Fruit fly (Drosophila melanogaster) whole organism, prepupa: ENCODE measurements around the gene CG14829.

Experiments
- Blimp-1 ChIP-seq: fragments of 200-800 bp; sonication (Bioruptor generic); optimal IDR thresholded peaks from 3 replicates; lab custom pipeline; 2017; ENCODE audit warnings: missing biosample characterization, missing genetic modification characterization, mild to moderate bottlenecking, moderate library complexity, missing genetic modification reagents
- CG10669 ChIP-seq: fragments of 200-800 bp; sonication (Bioruptor generic); optimal IDR thresholded peaks from 3 replicates; lab custom pipeline; 2018; ENCODE audit warnings: missing biosample characterization, mild to moderate bottlenecking, missing genetic modification characterization, moderate library complexity
- CG11762 ChIP-seq: fragments of 200-800 bp; sonication (Bioruptor generic); optimal IDR thresholded peaks from 3 replicates; lab custom pipeline; 2016; ENCODE audit warnings: missing biosample characterization, missing genetic modification characterization; ENCODE audit not compliant: insufficient read depth
- CG15336 ChIP-seq: fragments of 200-800 bp; sonication (Bioruptor generic); IDR thresholded peaks from 2 replicates; pipeline ENCODE4 v1.3.6; 2022; ENCODE audit warnings: missing biosample characterization, missing genetic modification characterization
- CG1621 ChIP-seq: fragments of 200-800 bp; sonication (Bioruptor generic); optimal IDR thresholded peaks from 3 replicates; lab custom pipeline; 2018; ENCODE audit warnings: missing biosample characterization, mild to moderate bottlenecking, missing genetic modification characterization
- CG16779 ChIP-seq: fragments of 200-800 bp; sonication (Bioruptor generic); optimal IDR thresholded peaks from 3 replicates; lab custom pipeline; 2017; ENCODE audit warnings: missing biosample characterization, mild to moderate bottlenecking, missing genetic modification characterization
- CG3032 ChIP-seq: fragments of 200-800 bp; optimal IDR thresholded peaks from 2 replicates; lab custom pipeline; 2019; ENCODE audit warnings: missing biosample characterization, mild to moderate bottlenecking, missing genetic modification characterization, moderate library complexity
- CG32006 ChIP-seq: fragments of 200-800 bp; sonication (Bioruptor generic); optimal IDR thresholded peaks from 3 replicates; lab custom pipeline; 2017; ENCODE audit warnings: missing biosample characterization, mild to moderate bottlenecking, missing genetic modification characterization
- CG3919 ChIP-seq: fragments of 200-800 bp; sonication (Bioruptor generic); optimal IDR thresholded peaks from 3 replicates; lab custom pipeline; 2016; ENCODE audit warnings: missing biosample characterization, missing genetic modification characterization
- CG4318 ChIP-seq: fragments of 200-800 bp; sonication (Bioruptor generic); optimal IDR thresholded peaks from 3 replicates; lab custom pipeline; 2017; ENCODE audit warnings: missing biosample characterization, mild to moderate bottlenecking, missing genetic modification characterization
- CG6163 ChIP-seq: fragments of 200-800 bp; sonication (Bioruptor generic); IDR thresholded peaks from 3 replicates; pipeline ENCODE4 v1.3.6; 2022; ENCODE audit warnings: missing biosample characterization, missing genetic modification characterization
- CG6276 ChIP-seq: fragments of 200-800 bp; sonication (Bioruptor generic); optimal IDR thresholded peaks from 2 replicates; lab custom pipeline; 2017; ENCODE audit warnings: missing biosample characterization, mild to moderate bottlenecking, missing genetic modification characterization
- CG6792 ChIP-seq: fragments of 200-800 bp; sonication (Bioruptor generic); optimal IDR thresholded peaks from 3 replicates; lab custom pipeline; 2016; ENCODE audit warnings: missing biosample characterization, missing genetic modification characterization
- CG6854 ChIP-seq: fragments of 200-800 bp; sonication (Bioruptor generic); optimal IDR thresholded peaks from 2 replicates; lab custom pipeline; 2017; ENCODE audit warnings: missing biosample characterization, mild to moderate bottlenecking, missing genetic modification characterization
- CG7368 ChIP-seq: fragments of 200-800 bp; sonication (Bioruptor generic); optimal IDR thresholded peaks from 3 replicates; lab custom pipeline; 2016; ENCODE audit warnings: missing biosample characterization, missing genetic modification characterization
- CG8319 ChIP-seq: fragments of 200-800 bp; sonication (Bioruptor generic); optimal IDR thresholded peaks from 3 replicates; lab custom pipeline; 2016; ENCODE audit warnings: missing biosample characterization, missing genetic modification characterization
- CG8632 ChIP-seq: fragments of 200-800 bp; sonication (Bioruptor generic); optimal IDR thresholded peaks from 3 replicates; lab custom pipeline; 2016; ENCODE audit warnings: missing biosample characterization, missing genetic modification characterization
- CG9139 ChIP-seq: fragments of 200-800 bp; sonication (Bioruptor generic); optimal IDR thresholded peaks from 3 replicates; lab custom pipeline; 2017; ENCODE audit warnings: missing biosample characterization, mild to moderate bottlenecking, missing genetic modification characterization
- Eip75B ChIP-seq: fragments of 200-800 bp; sonication (Bioruptor generic); optimal IDR thresholded peaks from 3 replicates; lab custom pipeline; 2016; ENCODE audit warnings: missing biosample characterization, missing genetic modification characterization
- Eip78C ChIP-seq: fragments of 200-800 bp; sonication (Bioruptor generic); peaks from one replicate; lab custom pipeline; 2016; ENCODE audit warnings: missing biosample characterization, missing genetic modification characterization
- Eip93F ChIP-seq: fragments of 200-800 bp; sonication (Bioruptor generic); optimal IDR thresholded peaks from 2 replicates; lab custom pipeline; 2016; ENCODE audit warnings: missing biosample characterization, mild to moderate bottlenecking, missing genetic modification characterization
- Ets21C ChIP-seq: fragments of 200-800 bp; sonication (Bioruptor generic); optimal IDR thresholded peaks from 3 replicates; lab custom pipeline; 2016; ENCODE audit warnings: missing biosample characterization, missing genetic modification characterization
- Ets96B ChIP-seq: fragments of 200-800 bp; optimal IDR thresholded peaks from 2 replicates; lab custom pipeline; 2019; ENCODE audit warnings: missing biosample characterization, mild to moderate bottlenecking, missing genetic modification characterization, moderate library complexity
- Hr38 ChIP-seq: sonication (Bioruptor generic); optimal IDR thresholded peaks from 2 replicates; lab custom pipeline; 2016; ENCODE audit warnings: missing biosample characterization, missing genetic modification characterization
- Hr39 ChIP-seq: fragments of 200-800 bp; sonication (Bioruptor generic); optimal IDR thresholded peaks from 2 replicates; lab custom pipeline; 2016; ENCODE audit warnings: missing biosample characterization, missing genetic modification characterization
- Hr4 ChIP-seq: fragments of 200-800 bp; sonication (Bioruptor generic); optimal IDR thresholded peaks from 3 replicates; lab custom pipeline; 2016; ENCODE audit warnings: missing biosample characterization, missing genetic modification characterization
- Lpt ChIP-seq: fragments of 200-800 bp; sonication (Bioruptor generic); optimal IDR thresholded peaks from 3 replicates; lab custom pipeline; 2016; ENCODE audit warnings: missing biosample characterization, missing genetic modification characterization
- Sox14 ChIP-seq: fragments of 200-800 bp; sonication (Bioruptor generic); optimal IDR thresholded peaks from 3 replicates; lab custom pipeline; 2016; ENCODE audit warnings: missing biosample characterization, missing genetic modification characterization
- achi ChIP-seq: fragments of 200-800 bp; sonication (Bioruptor generic); optimal IDR thresholded peaks from 3 replicates; lab custom pipeline; 2016; ENCODE audit warnings: missing biosample characterization, missing genetic modification characterization
- acj6 ChIP-seq: fragments of 200-800 bp; sonication (Bioruptor generic); optimal IDR thresholded peaks from 3 replicates; lab custom pipeline; 2016; ENCODE audit warnings: missing biosample characterization, missing genetic modification characterization
- dac ChIP-seq: fragments of 200-800 bp; sonication (Bioruptor generic); optimal IDR thresholded peaks from 2 replicates; lab custom pipeline; 2017; ENCODE audit warnings: missing biosample characterization, mild to moderate bottlenecking, missing genetic modification characterization
- dsx ChIP-seq: fragments of 200-800 bp; optimal IDR thresholded peaks from 3 replicates; lab custom pipeline; 2019; ENCODE audit warnings: missing biosample characterization, mild to moderate bottlenecking, missing genetic modification characterization, moderate library complexity; ENCODE audit not compliant: poor library complexity, severe bottlenecking
- eg ChIP-seq: fragments of 200-800 bp; sonication (Bioruptor generic); IDR thresholded peaks from 3 replicates; pipeline ENCODE4 v1.3.6; 2022; ENCODE audit warnings: missing biosample characterization, missing genetic modification characterization
- fd85E ChIP-seq: fragments of 200-800 bp; sonication (Bioruptor generic); optimal IDR thresholded peaks from 3 replicates; lab custom pipeline; 2016; ENCODE audit warnings: missing biosample characterization, missing genetic modification characterization
- fkh ChIP-seq: fragments of 200-800 bp; sonication (Bioruptor generic); optimal IDR thresholded peaks from 3 replicates; lab custom pipeline; 2017; ENCODE audit warnings: missing biosample characterization, mild to moderate bottlenecking, missing genetic modification characterization, moderate library complexity
- net ChIP-seq: fragments of 200-800 bp; sonication (Bioruptor generic); optimal IDR thresholded peaks from 3 replicates; lab custom pipeline; 2016; ENCODE audit warnings: missing biosample characterization, missing genetic modification characterization
- pdm3 ChIP-seq: fragments of 200-800 bp; sonication (Bioruptor generic); optimal IDR thresholded peaks from 3 replicates; lab custom pipeline; 2016; ENCODE audit warnings: missing biosample characterization, missing genetic modification characterization
- salr ChIP-seq, 2 experiments: fragments of 200-800 bp; sonication (Bioruptor generic); optimal IDR thresholded peaks; 3 replicates each; lab custom pipeline; 2016 to 2018; ENCODE audit warnings: missing biosample characterization in 2 of 2, missing genetic modification characterization in 2 of 2, mild to moderate bottlenecking in 1 of 2
- ss ChIP-seq, 2 experiments: fragments of 200-800 bp; sonication (Bioruptor generic); optimal IDR thresholded peaks; 2 replicates in 1 of 2; 3 replicates in 1 of 2; lab custom pipeline; 2017 to 2018; ENCODE audit warnings: mild to moderate bottlenecking in 2 of 2, missing biosample characterization in 2 of 2, missing genetic modification characterization in 2 of 2, moderate library complexity in 1 of 2
- svp ChIP-seq: fragments of 200-800 bp; sonication (Bioruptor generic); peaks from one replicate; lab custom pipeline; 2016; ENCODE audit warnings: missing biosample characterization, missing genetic modification characterization
- topi ChIP-seq: fragments of 200-800 bp; sonication (Bioruptor generic); optimal IDR thresholded peaks from 3 replicates; lab custom pipeline; 2016; ENCODE audit warnings: missing biosample characterization, missing genetic modification characterization
- vri ChIP-seq: fragments of 200-800 bp; sonication (Bioruptor generic); optimal IDR thresholded peaks from 3 replicates; lab custom pipeline; 2016; ENCODE audit warnings: missing biosample characterization, mild to moderate bottlenecking, missing genetic modification characterization

Gene CG14829

dm6 chr3L:7238072-7238759, at the start of gene CG14829, which contains the start of gene BHD:
Gene CG14829, minus strand, starts transcription at chr3L:7238122.
Gene BHD, plus strand, starts transcription at chr3L:7238542.
- TF ChIP-seq Lpt (no peak), Eip75B (no peak), CG3919 (GFP tag; lab: Kevin White, UChicago) (no peak), CG15336 (GFP tag; lab: Robert Waterston, UW) (no peak), fkh (GFP tag; lab: Kevin White, UChicago) (peak; percentile 73), dsx (GFP tag; lab: Kevin White, UChicago) (no peak), acj6 (GFP tag; lab: Kevin White, UChicago) (no peak), svp (GFP tag; lab: Kevin White, UChicago) (no peak), vri (GFP tag; lab: Kevin White, UChicago) (peak; percentile 35), Eip78C (no peak), CG3032 (no peak), CG9139 (GFP tag; lab: Kevin White, UChicago) (no peak), achi (GFP tag; lab: Kevin White, UChicago) (no peak), CG10669 (GFP tag; lab: Kevin White, UChicago) (no peak), Hr38 (GFP tag; lab: Kevin White, UChicago) (no peak), CG1621 (tag; lab: Kevin White, UChicago) (no peak)

dm6 chr3L:7283541-7283940, 45.6 kb upstream of the CG14829 start:
- TF ChIP-seq Lpt = no peak
- peak; percentile 16 for TF ChIP-seq CG4318
- TF ChIP-seq Eip78C = peak; percentile 80
- TF ChIP-seq CG6276 = peak; percentile 35
- TF ChIP-seq eg (GFP tag; lab: Robert Waterston, UW) = peak; percentile 51; the same call in 1 of the 3 replicates
- TF ChIP-seq dac (GFP tag; lab: Kevin White, UChicago) = no peak
- TF ChIP-seq Hr4 = peak; percentile 10
- TF ChIP-seq CG6163 (GFP tag; lab: Robert Waterston, UW) = peak; percentile 51; the same call in 1 of the 3 replicates
- peak; percentile 33 for TF ChIP-seq CG32006 (GFP tag; lab: Kevin White, UChicago)

DNA sequence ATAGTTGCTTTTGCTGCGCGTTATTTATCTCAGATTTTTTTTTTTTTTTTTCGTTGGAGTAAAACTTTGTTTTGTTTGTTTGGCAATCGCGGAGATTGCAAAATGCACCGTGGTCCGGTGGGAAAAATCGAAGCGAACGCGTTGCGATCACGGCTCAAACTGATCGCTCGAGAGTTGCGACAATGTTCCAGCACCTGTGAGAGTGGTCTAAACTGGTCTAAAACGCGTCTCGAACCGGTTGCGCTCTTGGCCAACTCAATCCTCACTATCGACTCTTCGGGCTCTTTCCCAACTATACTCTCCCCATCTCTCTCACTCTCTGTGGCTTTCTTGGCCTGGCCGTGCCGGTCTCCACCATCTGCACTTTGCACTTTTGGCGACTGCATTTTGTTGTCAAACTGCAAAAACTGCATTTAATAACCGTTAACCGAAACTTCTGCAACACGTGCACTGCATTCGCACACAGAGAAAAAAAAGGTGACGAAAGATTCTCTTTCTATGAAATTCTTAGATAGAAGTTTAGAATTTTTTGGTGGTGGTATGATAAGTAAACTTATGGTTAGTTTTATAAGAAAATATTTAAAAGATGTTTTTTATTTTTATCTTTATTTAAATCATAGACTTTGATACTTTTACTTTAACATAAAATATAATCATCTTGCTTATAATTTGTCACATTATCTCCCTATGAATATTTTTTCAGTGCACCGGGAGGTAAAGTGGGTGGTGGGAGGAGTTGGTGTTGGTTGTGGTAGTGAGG, 26.0 kb upstream of the CG14829 start, which contains the start of gene CG14830:
CG14830 (minus strand) TSS at position 164 of the 760 bp plus-strand sequence.
- TF ChIP-seq pdm3 (GFP tag; lab: Kevin White, UChicago) (no peak), CG6276 (peak; percentile 81), dac (GFP tag; lab: Kevin White, UChicago) (no peak), Eip93F (GFP tag; lab: Kevin White, UChicago) (no peak), CG16779 (tag; lab: Kevin White, UChicago) (peak; percentile 10), CG7368 (GFP tag; lab: Kevin White, UChicago) (peak; percentile 35), CG8319 (GFP tag; lab: Kevin White, UChicago) (peak; percentile 23), Ets21C (GFP tag; lab: Kevin White, UChicago) (no peak), eg (GFP tag; lab: Robert Waterston, UW) (peak; percentile 72), CG1621 (tag; lab: Kevin White, UChicago) (peak; percentile 15), CG9139 (GFP tag; lab: Kevin White, UChicago) (peak; percentile 55), CG6792 (no peak), CG4318 (no peak), acj6 (GFP tag; lab: Kevin White, UChicago) (no peak), salr (GFP tag; optimal IDR thresholded peaks at IDR 0.05; lab: Kevin White, UChicago) (no peak), fd85E (peak; percentile 3), Eip78C (peak; percentile 52), vri (GFP tag; lab: Kevin White, UChicago) (no peak), dsx (GFP tag; lab: Kevin White, UChicago) (peak; percentile 49), CG32006 (GFP tag; lab: Kevin White, UChicago) (peak; percentile 18), CG8632 (GFP tag; lab: Kevin White, UChicago) (no peak), net (GFP tag; lab: Kevin White, UChicago) (peak; percentile 3), achi (GFP tag; lab: Kevin White, UChicago) (no peak), CG11762 (GFP tag; lab: Kevin White, UChicago) (peak; percentile 41), CG10669 (GFP tag; lab: Kevin White, UChicago) (peak; percentile 65), CG3919 (GFP tag; lab: Kevin White, UChicago) (peak; percentile 85), Blimp-1 (GFP tag; lab: Kevin White, UChicago) (peak; percentile 49), Sox14 (no peak), CG6854 (no peak), fkh (GFP tag; lab: Kevin White, UChicago) (no peak), Hr39 (GFP tag; lab: Kevin White, UChicago) (no peak), ss (GFP tag; optimal IDR thresholded peaks at IDR 0.05; lab: Kevin White, UChicago) (peak; percentile 30 to 48), svp (GFP tag; lab: Kevin White, UChicago) (peak; percentile 60), Ets96B (tag; lab: Kevin White, UChicago) (peak; percentile 66), topi (peak; percentile 41), CG15336 (GFP tag; lab: Robert Waterston, UW) (peak; percentile 11)
